Fruit fly (Drosophila melanogaster) whole organism, embryonic: ENCODE data around the gene CG1640.

ENCODE experiments used
- Adf1 ChIP-seq: fragments of 200-800 bp; sonication (Bioruptor generic); IDR thresholded peaks from 2 replicates; pipeline ENCODE4 v1.3.6; 2022; ENCODE audit warnings: missing biosample characterization, missing genetic modification characterization
- BtbVII ChIP-seq: fragments of 200-800 bp; sonication (Bioruptor generic); optimal IDR thresholded peaks from 3 replicates; lab custom pipeline; 2017; ENCODE audit warnings: missing biosample characterization, mild to moderate bottlenecking, missing genetic modification characterization
- CG11723 ChIP-seq: fragments of 200-800 bp; sonication (Bioruptor generic); optimal IDR thresholded peaks from 2 replicates; lab custom pipeline; 2017; ENCODE audit warnings: missing biosample characterization, mild to moderate bottlenecking, missing genetic modification characterization
- CG12155 ChIP-seq: fragments of 200-800 bp; sonication (Bioruptor generic); optimal IDR thresholded peaks from 3 replicates; lab custom pipeline; 2016; ENCODE audit warnings: missing biosample characterization, missing genetic modification characterization
- CG13624 ChIP-seq: fragments of 200-800 bp; sonication (Bioruptor generic); optimal IDR thresholded peaks from 2 replicates; lab custom pipeline; 2016; ENCODE audit warnings: missing biosample characterization, missing genetic modification characterization
- CG14014 ChIP-seq: fragments of 200-800 bp; sonication (Bioruptor generic); IDR thresholded peaks from 2 replicates; pipeline ENCODE4 v1.3.6; 2022; ENCODE audit warnings: missing biosample characterization, missing genetic modification characterization
- CG14667 ChIP-seq: fragments of 200-800 bp; sonication (Bioruptor generic); IDR thresholded peaks from 2 replicates; pipeline ENCODE4 v1.3.6; 2022; ENCODE audit warnings: missing biosample characterization, missing genetic modification characterization
- CG1602 ChIP-seq: fragments of 200-800 bp; sonication (Bioruptor generic); optimal IDR thresholded peaks from 3 replicates; lab custom pipeline; 2016; ENCODE audit warnings: missing biosample characterization, missing genetic modification characterization
- CG16779 ChIP-seq: fragments of 200-800 bp; sonication (Bioruptor generic); IDR thresholded peaks from 2 replicates; pipeline ENCODE4 v1.3.6; 2022; ENCODE audit warnings: missing biosample characterization, missing genetic modification characterization
- CG17186 ChIP-seq: fragments of 200-800 bp; sonication (Bioruptor generic); optimal IDR thresholded peaks from 3 replicates; lab custom pipeline; 2017; ENCODE audit warnings: missing biosample characterization, missing genetic modification reagents, missing genetic modification characterization
- CG17328 ChIP-seq: fragments of 200-800 bp; sonication (Bioruptor generic); IDR thresholded peaks from 2 replicates; pipeline ENCODE4 v1.3.6; 2022; ENCODE audit warnings: missing biosample characterization, missing genetic modification characterization
- CG18619 ChIP-seq: fragments of 200-800 bp; sonication (Bioruptor generic); optimal IDR thresholded peaks from 3 replicates; lab custom pipeline; 2017; ENCODE audit warnings: missing biosample characterization, mild to moderate bottlenecking, missing genetic modification characterization
- CG2120 ChIP-seq: fragments of 200-800 bp; sonication (Bioruptor generic); optimal IDR thresholded peaks from 3 replicates; lab custom pipeline; 2016; ENCODE audit warnings: missing biosample characterization, missing genetic modification characterization
- CG2199 ChIP-seq: fragments of 200-800 bp; sonication (Bioruptor generic); IDR thresholded peaks from 3 replicates; pipeline ENCODE4 v1.3.6; 2022; ENCODE audit warnings: missing biosample characterization, missing genetic modification characterization
- CG2678 ChIP-seq: fragments of 200-800 bp; sonication (Bioruptor generic); optimal IDR thresholded peaks from 3 replicates; lab custom pipeline; 2019; ENCODE audit warnings: missing biosample characterization, mild to moderate bottlenecking, missing genetic modification characterization, moderate library complexity
- CG3838 ChIP-seq: fragments of 200-800 bp; sonication (Bioruptor generic); optimal IDR thresholded peaks from 3 replicates; lab custom pipeline; 2016; ENCODE audit warnings: missing biosample characterization, missing genetic modification characterization
- CG5953 ChIP-seq: fragments of 200-800 bp; sonication (Bioruptor generic); IDR thresholded peaks from 2 replicates; pipeline ENCODE4 v1.3.6; 2022; ENCODE audit warnings: missing biosample characterization, missing genetic modification characterization
- CG6683 ChIP-seq: fragments of 200-800 bp; sonication (Bioruptor generic); optimal IDR thresholded peaks from 2 replicates; lab custom pipeline; 2017; ENCODE audit warnings: missing biosample characterization, mild to moderate bottlenecking, missing genetic modification characterization, missing genetic modification reagents
- CG7556 ChIP-seq: fragments of 200-800 bp; sonication (Bioruptor generic); optimal IDR thresholded peaks from 2 replicates; lab custom pipeline; 2017; ENCODE audit warnings: missing biosample characterization, mild to moderate bottlenecking, missing genetic modification characterization
- CG9215 ChIP-seq: fragments of 200-800 bp; sonication (Bioruptor generic); IDR thresholded peaks from 2 replicates; pipeline ENCODE4 v1.3.6; 2022; ENCODE audit warnings: missing biosample characterization, missing genetic modification characterization
- Dek ChIP-seq: fragments of 200-800 bp; sonication (Bioruptor generic); optimal IDR thresholded peaks from 3 replicates; lab custom pipeline; 2019; ENCODE audit warnings: missing biosample characterization, mild to moderate bottlenecking, missing genetic modification characterization, moderate library complexity
- Dll ChIP-seq: fragments of 200-800 bp; sonication (Bioruptor generic); IDR thresholded peaks from 4 replicates; pipeline ENCODE4 v1.3.6; 2022; ENCODE audit warnings: missing biosample characterization, missing genetic modification characterization; ENCODE audit not compliant: partially characterized antibody
- Dref ChIP-seq: fragments of 200-800 bp; sonication (Bioruptor generic); IDR thresholded peaks from 2 replicates; pipeline ENCODE4 v1.3.6; 2022; ENCODE audit warnings: missing biosample characterization, missing genetic modification characterization
- Drgx ChIP-seq: fragments of 200-800 bp; sonication (Bioruptor generic); IDR thresholded peaks from 2 replicates; pipeline ENCODE4 v1.3.6; 2022; ENCODE audit warnings: missing biosample characterization, missing genetic modification characterization
- Hand ChIP-seq: fragments of 200-800 bp; sonication (Bioruptor generic); optimal IDR thresholded peaks from 2 replicates; lab custom pipeline; 2017; ENCODE audit warnings: mild to moderate bottlenecking, missing biosample characterization, missing genetic modification reagents, missing genetic modification characterization
- Hr3 ChIP-seq: fragments of 200-800 bp; sonication (Bioruptor generic); optimal IDR thresholded peaks from 3 replicates; lab custom pipeline; 2016; ENCODE audit warnings: missing biosample characterization, missing genetic modification characterization
- NFAT ChIP-seq: fragments of 200-800 bp; sonication (Bioruptor generic); IDR thresholded peaks from 2 replicates; pipeline ENCODE4 v1.3.6; 2022; ENCODE audit warnings: missing biosample characterization, missing genetic modification characterization
- Nf-YA ChIP-seq: fragments of 200-800 bp; sonication (Bioruptor generic); IDR thresholded peaks from 2 replicates; pipeline ENCODE4 v1.3.6; 2022; ENCODE audit warnings: missing biosample characterization, missing genetic modification characterization
- Opbp ChIP-seq: fragments of 200-800 bp; sonication (Bioruptor generic); IDR thresholded peaks from 3 replicates; pipeline ENCODE4 v1.3.6; 2022; ENCODE audit warnings: missing biosample characterization, missing genetic modification characterization; ENCODE audit not compliant: partially characterized antibody
- Pdp1 ChIP-seq, 2 experiments: fragments of 200-800 bp; sonication (Bioruptor generic); optimal IDR thresholded peaks; 3 replicates each; lab custom pipeline; 2016; ENCODE audit warnings: missing biosample characterization in 2 of 2, missing genetic modification characterization in 2 of 2, mild to moderate bottlenecking in 1 of 2, moderate library complexity in 1 of 2
- Ptx1 ChIP-seq: fragments of 200-800 bp; sonication (Bioruptor generic); IDR thresholded peaks from 2 replicates; pipeline ENCODE4 v1.3.6; 2022; ENCODE audit warnings: missing biosample characterization, missing genetic modification characterization
- Rfx ChIP-seq: fragments of 200-800 bp; sonication (Bioruptor generic); IDR thresholded peaks from 2 replicates; pipeline ENCODE4 v1.3.6; 2022; ENCODE audit warnings: missing biosample characterization, missing genetic modification characterization
- Sin3A ChIP-seq: fragments of >200 bp; optimal IDR thresholded peaks from 2 replicates; lab custom pipeline; 2018
- Sry-β ChIP-seq: fragments of 200-800 bp; sonication (Bioruptor generic); optimal IDR thresholded peaks from 2 replicates; lab custom pipeline; 2018; ENCODE audit warnings: missing biosample characterization, mild to moderate bottlenecking, missing genetic modification characterization, moderate library complexity
- Vsx1 ChIP-seq: fragments of 200-800 bp; sonication (Bioruptor generic); optimal IDR thresholded peaks from 2 replicates; lab custom pipeline; 2017; ENCODE audit warnings: missing biosample characterization, mild to moderate bottlenecking, missing genetic modification characterization, missing genetic modification reagents
- Xbp1 ChIP-seq: fragments of 200-800 bp; sonication (Bioruptor generic); optimal IDR thresholded peaks from 3 replicates; lab custom pipeline; 2016; ENCODE audit warnings: missing biosample characterization, mild to moderate bottlenecking, missing genetic modification characterization
- YL-1 ChIP-seq: fragments of 200-800 bp; sonication (Bioruptor generic); optimal IDR thresholded peaks from 3 replicates; lab custom pipeline; 2017; ENCODE audit warnings: missing biosample characterization, mild to moderate bottlenecking, missing genetic modification characterization
- ara ChIP-seq: fragments of 200-800 bp; sonication (Bioruptor generic); IDR thresholded peaks from 2 replicates; pipeline ENCODE4 v1.3.6; 2022; ENCODE audit warnings: missing biosample characterization, missing genetic modification characterization
- ase ChIP-seq: fragments of 200-800 bp; sonication (Bioruptor generic); IDR thresholded peaks from 3 replicates; pipeline ENCODE4 v1.3.6; 2022; ENCODE audit warnings: missing biosample characterization, missing genetic modification characterization
- danr ChIP-seq: fragments of 200-800 bp; sonication (Bioruptor generic); IDR thresholded peaks from 2 replicates; pipeline ENCODE4 v1.3.6; 2022; ENCODE audit warnings: missing biosample characterization, missing genetic modification characterization
- dmrt99B ChIP-seq: fragments of 200-800 bp; sonication (Bioruptor generic); optimal IDR thresholded peaks from 2 replicates; lab custom pipeline; 2018; ENCODE audit warnings: missing biosample characterization, mild to moderate bottlenecking, missing genetic modification characterization, moderate library complexity
- eyg ChIP-seq: fragments of 200-800 bp; sonication (Bioruptor generic); optimal IDR thresholded peaks from 3 replicates; lab custom pipeline; 2016; ENCODE audit warnings: missing biosample characterization, missing genetic modification characterization
- gem ChIP-seq: fragments of 200-800 bp; sonication (Bioruptor generic); optimal IDR thresholded peaks from 2 replicates; lab custom pipeline; 2019; ENCODE audit warnings: missing biosample characterization, mild to moderate bottlenecking, missing genetic modification characterization, moderate library complexity
- ham ChIP-seq: fragments of 200-800 bp; sonication (Bioruptor generic); IDR thresholded peaks from 2 replicates; pipeline ENCODE4 v1.3.6; 2022; ENCODE audit warnings: missing biosample characterization, missing genetic modification characterization
- luna ChIP-seq: fragments of 200-800 bp; sonication (Bioruptor generic); optimal IDR thresholded peaks from 2 replicates; lab custom pipeline; 2016; ENCODE audit warnings: missing biosample characterization, missing genetic modification characterization
- prd ChIP-seq, 3 experiments: fragments of >200 bp in 2 of 3; fragments of 200-800 bp in 1 of 3; sonication (Bioruptor generic) in 1 of 3; optimal IDR thresholded peaks in 2 of 3; IDR thresholded peaks in 1 of 3; 2 replicates in 2 of 3; 3 replicates in 1 of 3; pipeline versions ENCODE4 v1.3.6 to Lab custom; 2017 to 2022; ENCODE audit warnings: missing biosample characterization in 1 of 3, missing genetic modification characterization in 1 of 3
- ro ChIP-seq: fragments of 200-800 bp; sonication (Bioruptor generic); IDR thresholded peaks from 2 replicates; pipeline ENCODE4 v1.3.6; 2022; ENCODE audit warnings: missing biosample characterization, missing genetic modification characterization
- seq ChIP-seq: fragments of 200-800 bp; sonication (Bioruptor generic); IDR thresholded peaks from 2 replicates; pipeline ENCODE4 v1.3.6; 2022; ENCODE audit warnings: missing biosample characterization, missing genetic modification characterization
- sim ChIP-seq: fragments of 200-800 bp; sonication (Bioruptor generic); IDR thresholded peaks from 2 replicates; pipeline ENCODE4 v1.3.6; 2022; ENCODE audit warnings: missing biosample characterization, missing genetic modification characterization
- slp2 ChIP-seq: fragments of 200-800 bp; sonication (Bioruptor generic); optimal IDR thresholded peaks from 2 replicates; lab custom pipeline; 2016; ENCODE audit warnings: missing biosample characterization, missing genetic modification characterization
- ssp ChIP-seq: fragments of 200-800 bp; sonication (Bioruptor generic); IDR thresholded peaks from 2 replicates; pipeline ENCODE4 v1.3.6; 2022; ENCODE audit warnings: missing biosample characterization, missing genetic modification characterization
- ttk ChIP-seq: fragments of 200-800 bp; sonication (Bioruptor generic); IDR thresholded peaks from 2 replicates; pipeline ENCODE4 v2.1.2; 2022; ENCODE audit warnings: missing biosample characterization, missing genetic modification characterization

Gene CG1640

DNA sequence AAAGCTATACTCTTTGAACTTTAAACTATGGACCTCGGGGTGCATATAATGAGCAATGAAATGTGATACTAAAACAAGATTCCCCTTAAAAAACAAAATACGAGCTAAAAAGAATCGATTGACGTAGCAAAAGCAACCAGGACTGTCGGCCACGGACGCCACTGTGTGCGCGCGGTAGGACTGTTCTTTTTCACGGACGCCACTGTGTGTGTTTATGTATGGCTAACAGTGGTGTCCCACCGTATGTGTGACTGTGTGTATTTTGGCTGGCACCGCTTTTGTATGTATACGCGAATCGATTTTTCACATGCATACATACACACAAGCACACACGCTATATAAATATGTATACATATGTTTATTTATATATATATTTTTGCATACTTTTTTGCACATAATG lies 13.4 kb downstream of the CG1640 start (continued):
- TF ChIP-seq eyg (no peak), CG6683 (no peak), gem (tag; lab: Kevin White, UChicago) (peak; percentile 47), danr (no peak), Vsx1 (GFP tag; lab: Kevin White, UChicago) (no peak), seq (GFP tag; lab: Robert Waterston, UW) (no peak), ro (GFP tag; lab: Robert Waterston, UW) (no peak), Adf1 (GFP tag; lab: Robert Waterston, UW) (peak; percentile 45; the same call in 1 of the 2 replicates), CG17186 (GFP tag; lab: Kevin White, UChicago) (no peak), Xbp1 (GFP tag; lab: Kevin White, UChicago) (peak; percentile 69), ssp (GFP tag; lab: Robert Waterston, UW) (no peak), sim (GFP tag; lab: Robert Waterston, UW) (no peak), slp2 (GFP tag; lab: Kevin White, UChicago) (peak; percentile 35), Hand (GFP tag; lab: Kevin White, UChicago) (no peak), CG5953 (GFP tag; lab: Robert Waterston, UW) (peak; percentile 54), Opbp (GFP tag; lab: Robert Waterston, UW) (peak; percentile 56; the same call in 1 of the 3 replicates), Hr3 (peak; percentile 27), Sin3A (lab: Kevin White, UChicago) (no peak), CG14667 (GFP tag; lab: Robert Waterston, UW) (peak; percentile 30; the same call in 1 of the 2 replicates), CG7556 (GFP tag; lab: Kevin White, UChicago) (no peak), CG13624 (GFP tag; lab: Kevin White, UChicago) (peak; percentile 70), CG16779 (GFP tag; lab: Robert Waterston, UW) (peak; percentile 70; the same call in 1 of the 2 replicates), CG12155 (GFP tag; lab: Kevin White, UChicago) (peak; percentile 52), YL-1 (GFP tag; lab: Kevin White, UChicago) (peak; percentile 85), CG18619 (GFP tag; lab: Kevin White, UChicago) (peak; percentile 12), prd (optimal IDR thresholded peaks at IDR 0.05; lab: Kevin White, UChicago) (no peak), prd (GFP tag; IDR thresholded peaks at IDR 0.05; lab: Robert Waterston, UW) (peak; percentile 65), CG2678 (tag; lab: Kevin White, UChicago) (peak; percentile 39), Dref (peak; percentile 37; the same call in 1 of the 2 replicates), CG3838 (no peak), CG1602 (GFP tag; lab: Kevin White, UChicago) (peak; percentile 22), ttk (GFP tag; lab: Robert Waterston, UW) (0 out of 2 replicates have a peak, but pooled peaks have one; percentile 16), Ptx1 (peak; percentile 59), CG2120 (GFP tag; lab: Kevin White, UChicago) (peak; percentile 78), CG9215 (no peak), ase (GFP tag; lab: Robert Waterston, UW) (peak; percentile 30; the same call in 1 of the 3 replicates), Rfx (peak; percentile 78), CG2199 (GFP tag; lab: Robert Waterston, UW) (peak; percentile 92), Drgx (GFP tag; lab: Robert Waterston, UW) (peak; percentile 66), Pdp1 (GFP tag; optimal IDR thresholded peaks at IDR 0.05; lab: Kevin White, UChicago) (peak; percentile 57 to 70), Dek (tag; lab: Kevin White, UChicago) (peak; percentile 51), dmrt99B (peak; percentile 44), CG14014 (GFP tag; lab: Robert Waterston, UW) (peak; percentile 66), luna (GFP tag; lab: Kevin White, UChicago) (no peak), BtbVII (GFP tag; lab: Kevin White, UChicago) (peak; percentile 20), Dll (GFP tag; lab: Robert Waterston, UW) (no peak), NFAT (GFP tag; lab: Robert Waterston, UW) (peak; percentile 83), Sry-β (GFP tag; lab: Kevin White, UChicago) (no peak), CG17328 (GFP tag; lab: Robert Waterston, UW) (peak; percentile 52; the same call in 1 of the 2 replicates), ara (no peak), Nf-YA (GFP tag; lab: Robert Waterston, UW) (no peak), CG11723 (no peak), ham (GFP tag; lab: Robert Waterston, UW) (no peak)
